Worm (Caenorhabditis elegans): ENCODE results near the gene C16C10.9.
A peak's percentile ranks its signal among the peaks of the same experiment; 100 is the strongest.

The C16C10.9 gene

ce11 chrIII:4170903-4171377 lies 13.7 kb upstream of the C16C10.9 start, which contains the start of the genes rnf-121 and C16C10.4 (continued):
- TF ChIP-seq aly-2 (tag; optimal IDR thresholded peaks at IDR 0.05) (no peak), spr-3 (GFP tag; optimal IDR thresholded peaks at IDR 0.05) (no peak), T20F7.1 (GFP tag; optimal IDR thresholded peaks at IDR 0.05) (no peak), hif-1 (tag; optimal IDR thresholded peaks at IDR 0.05) (peak in 1 of 2 experiments; percentile 36), Y5F2A.4 (GFP tag; optimal IDR thresholded peaks at IDR 0.05) (peak; percentile 43), arid-1 (GFP tag; conservative IDR thresholded peaks at IDR 0.05) (peak; percentile 81), mdl-1 (tag; optimal IDR thresholded peaks at IDR 0.05) (no peak), attf-4 (tag; optimal IDR thresholded peaks at IDR 0.05) (no peak), lin-1 (GFP tag; IDR thresholded peaks at IDR 0.05) (no peak), lin-13 (GFP tag; optimal IDR thresholded peaks at IDR 0.05) (no peak), hlh-30 (tag; optimal IDR thresholded peaks at IDR 0.05; ENCODE audit: insufficient read depth) (no peak), zip-2 (tag; optimal IDR thresholded peaks at IDR 0.05) (peak; percentile 23), F44E2.7 (GFP tag; IDR thresholded peaks at IDR 0.05) (no peak), F26F4.8 (GFP tag; conservative IDR thresholded peaks at IDR 0.05) (no peak), daf-16 (GFP tag; optimal IDR thresholded peaks at IDR 0.05) (peak in 1 of 2 experiments; percentile 70), daf-16 (tag; optimal IDR thresholded peaks at IDR 0.05) (no peak), nhr-77 (tag; optimal IDR thresholded peaks at IDR 0.05) (no peak), daf-19 (GFP tag; conservative IDR thresholded peaks at IDR 0.05) (0 out of 2 replicates have a peak, but pooled peaks have one; percentile 54), mdt-29 (GFP tag; IDR thresholded peaks at IDR 0.05) (no peak), ceh-28 (tag; optimal IDR thresholded peaks at IDR 0.05) (peak; percentile 4), daf-12 (tag; optimal IDR thresholded peaks at IDR 0.05) (no peak), dmd-9 (GFP tag; IDR thresholded peaks at IDR 0.05) (no peak)

DNA sequence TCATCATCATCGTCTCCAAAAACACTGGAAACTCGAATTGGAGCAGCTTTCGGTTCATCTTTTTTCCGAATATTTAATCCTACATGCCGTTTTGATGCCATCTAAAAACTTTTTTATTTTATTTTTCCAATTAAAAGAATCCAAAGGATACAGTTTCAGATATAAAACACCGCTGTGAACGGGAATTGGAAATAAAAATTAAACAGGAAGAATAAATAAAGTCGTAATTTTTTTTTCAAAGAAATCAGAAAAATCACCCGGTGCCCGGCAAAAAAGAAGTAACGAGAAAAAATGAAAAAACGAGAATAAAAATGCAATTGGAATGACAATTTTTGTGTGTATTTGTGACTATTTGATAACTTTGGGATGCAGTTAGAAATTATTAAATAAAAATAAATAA lies 11.5 kb upstream of the C16C10.9 start, which contains the start of gene ccdc-55:
ccdc-55 (minus strand) TSS at position 101 of the 400 bp plus-strand sequence.
- TF ChIP-seq ztf-7 (tag; optimal IDR thresholded peaks at IDR 0.05) (no peak), ceh-28 (tag; optimal IDR thresholded peaks at IDR 0.05) (no peak), lin-38 (GFP tag; IDR thresholded peaks at IDR 0.05) (no peak), daf-19 (GFP tag; conservative IDR thresholded peaks at IDR 0.05) (no peak), F49E8.2 (tag; optimal IDR thresholded peaks at IDR 0.05; ENCODE audit: borderline replicate concordance) (no peak), ama-1 (optimal IDR thresholded peaks at IDR 0.05) (no peak), dmd-9 (GFP tag; IDR thresholded peaks at IDR 0.05) (no peak), arid-1 (GFP tag; conservative IDR thresholded peaks at IDR 0.05) (no peak), Y75B8A.6 (GFP tag; IDR thresholded peaks at IDR 0.05) (no peak), jun-1 (tag; optimal IDR thresholded peaks at IDR 0.05) (no peak), zfp-3 (GFP tag; conservative IDR thresholded peaks at IDR 0.05) (no peak), lin-13 (GFP tag; optimal IDR thresholded peaks at IDR 0.05) (no peak), snpc-1.2 (GFP tag; IDR thresholded peaks at IDR 0.05) (no peak)

- TF ChIP-seq F10B5.3 (tag; optimal IDR thresholded peaks at IDR 0.05) (no peak), unc-39 (tag; optimal IDR thresholded peaks at IDR 0.05) (no peak), Y75B8A.6 (GFP tag; IDR thresholded peaks at IDR 0.05) (no peak), snpc-1.2 (GFP tag; IDR thresholded peaks at IDR 0.05) (no peak), tag-97 (GFP tag; IDR thresholded peaks at IDR 0.05) (no peak), F44E2.7 (GFP tag; IDR thresholded peaks at IDR 0.05) (no peak), mdl-1 (tag; optimal IDR thresholded peaks at IDR 0.05) (no peak), ceh-62 (tag; optimal IDR thresholded peaks at IDR 0.05) (no peak), ces-1 (GFP tag; optimal IDR thresholded peaks at IDR 0.05) (no peak), hmg-1.1 (GFP tag; IDR thresholded peaks at IDR 0.05) (no peak), zip-11 (GFP tag; IDR thresholded peaks at IDR 0.05) (no peak)
Measured at ce11 chrIII:4166745-4167144, 9.5 kb upstream of the C16C10.9 start, which contains the start of gene rnf-5. TSS of gene rnf-5 (minus strand) at chrIII:4166845.

Data from whole organism, L4 larva.